Worm (Caenorhabditis elegans) whole organism, young adult: Measurements from ENCODE around the gene emb-30.
A peak's percentile ranks its signal among the peaks of the same experiment; 100 is the strongest.

Source experiments
- F23B12.7 ChIP-seq: sonication (generic microtip); optimal IDR thresholded peaks from 2 replicates; lab custom pipeline; 2017; ENCODE audit warnings: missing genetic modification characterization, mild to moderate bottlenecking, missing compliant biosample characterization, antibody characterized with exemption, moderate library complexity; ENCODE audit not compliant: insufficient read depth
- F57A8.1 ChIP-seq: fragments of 200-800 bp; sonication (Bioruptor generic); optimal IDR thresholded peaks from 2 replicates; lab custom pipeline; 2018; ENCODE audit warnings: mild to moderate bottlenecking, missing genetic modification characterization, moderate library complexity, missing compliant biosample characterization
- Y53F4B.3 ChIP-seq: fragments of 200-800 bp; sonication (Bioruptor generic); IDR thresholded peaks from 2 replicates; pipeline ENCODE4 v1.3.6; 2022; ENCODE audit warnings: missing genetic modification reagents, missing genetic modification characterization, missing compliant biosample characterization
- Y95B8A.8 ChIP-seq: fragments of 200-800 bp; sonication (Bioruptor generic); IDR thresholded peaks from 2 replicates; pipeline ENCODE4 v1.3.6; 2022; ENCODE audit warnings: missing genetic modification reagents, missing genetic modification characterization, missing compliant biosample characterization
- ZK185.1 ChIP-seq: sonication (generic microtip); optimal IDR thresholded peaks from 2 replicates; lab custom pipeline; 2016; ENCODE audit warnings: mild to moderate bottlenecking, missing genetic modification characterization, missing compliant biosample characterization; ENCODE audit not compliant: poor library complexity, severe bottlenecking
- attf-5 ChIP-seq: fragments of 200-800 bp; sonication (Bioruptor generic); optimal IDR thresholded peaks from 2 replicates; lab custom pipeline; 2018; ENCODE audit warnings: mild to moderate bottlenecking, missing genetic modification characterization, missing compliant biosample characterization
- attf-6 ChIP-seq: fragments of 200-800 bp; sonication (Bioruptor generic); IDR thresholded peaks from 2 replicates; pipeline ENCODE4 v1.3.6; 2022; ENCODE audit warnings: missing genetic modification reagents, missing genetic modification characterization, missing compliant biosample characterization
- bed-2 ChIP-seq: fragments of 200-800 bp; sonication (Bioruptor generic); IDR thresholded peaks from 2 replicates; pipeline ENCODE4 v1.3.6; 2022; ENCODE audit warnings: missing genetic modification reagents, missing genetic modification characterization, missing compliant biosample characterization
- ccch-3 ChIP-seq: fragments of 200-800 bp; sonication (Bioruptor generic); optimal IDR thresholded peaks from 2 replicates; lab custom pipeline; 2018; ENCODE audit warnings: mild to moderate bottlenecking, missing genetic modification characterization, missing compliant biosample characterization
- ceh-27 ChIP-seq: fragments of 200-800 bp; sonication (Bioruptor generic); optimal IDR thresholded peaks from 2 replicates; lab custom pipeline; 2018; ENCODE audit warnings: mild to moderate bottlenecking, missing genetic modification characterization, moderate library complexity, missing compliant biosample characterization
- ceh-58 ChIP-seq: fragments of 200-800 bp; sonication (Bioruptor generic); IDR thresholded peaks from 2 replicates; pipeline ENCODE4 v1.3.6; 2022; ENCODE audit warnings: missing genetic modification characterization, missing compliant biosample characterization
- ceh-79 ChIP-seq: sonication (generic microtip); optimal IDR thresholded peaks from 2 replicates; lab custom pipeline; 2017; ENCODE audit warnings: mild to moderate bottlenecking, missing genetic modification characterization, missing compliant biosample characterization
- hsf-1 ChIP-seq: fragments of 200-800 bp; sonication (Bioruptor generic); IDR thresholded peaks from 2 replicates; pipeline ENCODE4 v1.3.6; 2022; ENCODE audit warnings: missing genetic modification reagents, missing genetic modification characterization, missing compliant biosample characterization
- lin-35 ChIP-seq, 3 experiments: fragments of 150-350 bp in 2 of 3; sonication (generic microtip) in 1 of 3; optimal IDR thresholded peaks; 2 replicates each; lab custom pipeline; 2014 to 2018; ENCODE audit warnings: missing biosample characterization in 3 of 3, missing genetic modification characterization in 3 of 3, missing genetic modification reagents in 3 of 3
- lsl-1 ChIP-seq: fragments of 200-800 bp; sonication (Bioruptor generic); optimal IDR thresholded peaks from 2 replicates; lab custom pipeline; 2018; ENCODE audit warnings: mild to moderate bottlenecking, missing genetic modification characterization, moderate library complexity, missing compliant biosample characterization
- madf-10 ChIP-seq: sonication (generic microtip); optimal IDR thresholded peaks from 2 replicates; lab custom pipeline; 2016; ENCODE audit warnings: mild to moderate bottlenecking, missing genetic modification characterization, missing compliant biosample characterization
- madf-8 ChIP-seq: fragments of 200-800 bp; sonication (Bioruptor generic); conservative IDR thresholded peaks from 2 replicates; pipeline ENCODE4 v1.3.6; 2022; ENCODE audit warnings: missing genetic modification reagents, missing genetic modification characterization, missing compliant biosample characterization
- mcd-1 ChIP-seq: fragments of 200-800 bp; sonication (Bioruptor generic); IDR thresholded peaks from 2 replicates; pipeline ENCODE4 v1.3.6; 2022; ENCODE audit warnings: missing genetic modification reagents, missing genetic modification characterization, missing compliant biosample characterization
- mel-28 ChIP-seq: sonication (generic microtip); optimal IDR thresholded peaks from 2 replicates; lab custom pipeline; 2016; ENCODE audit warnings: borderline replicate concordance, mild to moderate bottlenecking, missing genetic modification characterization, missing compliant biosample characterization
- nfya-1 ChIP-seq: sonication (generic microtip); optimal IDR thresholded peaks from 2 replicates; lab custom pipeline; 2017; ENCODE audit warnings: antibody characterized with exemption, missing compliant biosample characterization, missing genetic modification characterization, borderline replicate concordance; ENCODE audit not compliant: insufficient read depth
- nfya-2 ChIP-seq: fragments of 200-800 bp; sonication (Bioruptor generic); IDR thresholded peaks from 2 replicates; pipeline ENCODE4 v1.3.6; 2022; ENCODE audit warnings: missing genetic modification reagents, missing genetic modification characterization, missing compliant biosample characterization
- nhr-27 ChIP-seq: fragments of 200-800 bp; sonication (Bioruptor generic); optimal IDR thresholded peaks from 2 replicates; lab custom pipeline; 2018; ENCODE audit warnings: mild to moderate bottlenecking, missing genetic modification characterization, moderate library complexity, missing compliant biosample characterization
- nhr-80 ChIP-seq: sonication (generic microtip); optimal IDR thresholded peaks from 2 replicates; lab custom pipeline; 2016; ENCODE audit warnings: missing genetic modification characterization, missing compliant biosample characterization
- sdz-38 ChIP-seq: sonication (generic microtip); optimal IDR thresholded peaks from 2 replicates; lab custom pipeline; 2016; ENCODE audit warnings: missing genotype, missing genetic modification characterization, missing compliant biosample characterization
- sea-2 ChIP-seq: fragments of 200-800 bp; sonication (Bioruptor generic); IDR thresholded peaks from 2 replicates; pipeline ENCODE4 v1.3.6; 2022; ENCODE audit warnings: missing genetic modification characterization, missing compliant biosample characterization
- snpc-3.4 ChIP-seq: sonication (generic microtip); optimal IDR thresholded peaks from 2 replicates; lab custom pipeline; 2017; ENCODE audit warnings: missing genetic modification characterization, mild to moderate bottlenecking, missing compliant biosample characterization, antibody characterized with exemption, moderate library complexity, missing genotype, missing genetic modification reagents
- somi-1 ChIP-seq: fragments of 200-800 bp; sonication (Bioruptor generic); optimal IDR thresholded peaks from 2 replicates; lab custom pipeline; 2018; ENCODE audit warnings: mild to moderate bottlenecking, missing genetic modification characterization, missing compliant biosample characterization
- tbp1 ChIP-seq: fragments of 200-800 bp; sonication (Bioruptor generic); optimal IDR thresholded peaks from 2 replicates; lab custom pipeline; 2018; ENCODE audit warnings: mild to moderate bottlenecking, missing genetic modification characterization, missing compliant biosample characterization
- tbx-9 ChIP-seq: sonication (generic microtip); optimal IDR thresholded peaks from 2 replicates; lab custom pipeline; 2016; ENCODE audit warnings: borderline replicate concordance, missing genetic modification characterization, inconsistent platforms, missing compliant biosample characterization
- tlf-1 ChIP-seq: fragments of 200-800 bp; sonication (Bioruptor generic); optimal IDR thresholded peaks from 2 replicates; lab custom pipeline; 2018; ENCODE audit warnings: mild to moderate bottlenecking, missing genetic modification characterization, missing compliant biosample characterization
- zfh-2 ChIP-seq: fragments of 200-800 bp; sonication (Bioruptor generic); conservative IDR thresholded peaks from 2 replicates; pipeline ENCODE4 v1.3.6; 2022; ENCODE audit warnings: missing genetic modification reagents, missing genetic modification characterization, missing compliant biosample characterization
- ztf-22 ChIP-seq: fragments of 200-800 bp; sonication (Bioruptor generic); optimal IDR thresholded peaks from 2 replicates; lab custom pipeline; 2018; ENCODE audit warnings: mild to moderate bottlenecking, missing genetic modification characterization, moderate library complexity, missing compliant biosample characterization
- ztf-3 ChIP-seq: fragments of 200-800 bp; sonication (Bioruptor generic); optimal IDR thresholded peaks from 2 replicates; lab custom pipeline; 2018; ENCODE audit warnings: mild to moderate bottlenecking, missing genetic modification characterization, missing compliant biosample characterization

emb-30 gene

DNA sequence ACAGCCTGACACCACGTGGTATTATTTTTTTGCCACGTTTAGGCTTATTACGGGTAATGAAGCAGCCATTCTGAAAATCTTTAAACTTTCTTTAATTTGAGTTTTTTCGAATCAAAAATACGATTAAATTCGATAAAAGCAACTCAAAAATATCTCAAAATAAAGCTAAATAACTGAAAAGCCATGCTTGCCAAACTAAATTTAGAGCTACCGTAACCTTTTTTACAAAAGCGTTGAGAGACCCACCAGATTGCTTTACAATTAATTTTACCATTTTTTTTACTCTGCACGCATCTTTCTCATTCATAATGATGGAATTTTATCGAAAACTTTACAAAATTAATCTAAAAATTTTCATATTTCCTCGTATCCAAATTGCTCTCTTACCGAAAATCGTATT is 46.8 kb upstream of the emb-30 start:
- no peak for TF ChIP-seq ceh-58 (GFP tag; lab: Robert Waterston, UW)
- TF ChIP-seq madf-8 (GFP tag; lab: Robert Waterston, UW) = peak; percentile 73
- TF ChIP-seq ztf-22 (GFP tag; lab: Kevin White, UChicago) = no peak
- no peak for TF ChIP-seq sea-2 (GFP tag; lab: Robert Waterston, UW)
- peak; percentile 70 for TF ChIP-seq lsl-1 (GFP tag; lab: Kevin White, UChicago)
- no peak for TF ChIP-seq bed-2
- TF ChIP-seq, all 124 proteins: peak for 2

- TF ChIP-seq nhr-80 (peak; percentile 55), sea-2 (GFP tag; lab: Robert Waterston, UW) (no peak)
- TF ChIP-seq, all 124 proteins: peak for 1
Measured at ce11 chrIII:9487454-9487853, 46.2 kb upstream of the emb-30 start.

ce11 chrIII:9485373-9485772 is 44.1 kb upstream of the emb-30 start, which contains the start of gene bre-3:
bre-3 (minus strand) TSS chrIII:9485473.
- TF ChIP-seq nfya-1 (tag; lab: Kevin White, UChicago) = no peak
- TF ChIP-seq tbx-9 (tag; lab: Kevin White, UChicago) = no peak
- TF ChIP-seq nhr-27 (tag; lab: Kevin White, UChicago) = no peak
- no peak for TF ChIP-seq nfya-2 (GFP tag; lab: Robert Waterston, UW)
- TF ChIP-seq ZK185.1 (tag; lab: Kevin White, UChicago) = no peak
- no peak for TF ChIP-seq ccch-3 (GFP tag; lab: Kevin White, UChicago)
- no peak for TF ChIP-seq snpc-3.4 (tag; lab: Kevin White, UChicago)
- no peak for TF ChIP-seq ceh-79 (tag; lab: Kevin White, UChicago)
- no peak for TF ChIP-seq Y53F4B.3 (GFP tag; lab: Robert Waterston, UW)
- TF ChIP-seq F57A8.1 (GFP tag; lab: Kevin White, UChicago) = no peak
- no peak for TF ChIP-seq sea-2 (GFP tag; lab: Robert Waterston, UW)
- no peak for TF ChIP-seq madf-10
- TF ChIP-seq, all 124 proteins: peak for 0

- no peak for TF ChIP-seq tlf-1 (GFP tag; lab: Kevin White, UChicago)
- TF ChIP-seq ceh-27 (GFP tag; lab: Kevin White, UChicago) = peak; percentile 20
- no peak for TF ChIP-seq ztf-3 (GFP tag; lab: Kevin White, UChicago)
- no peak for TF ChIP-seq somi-1 (GFP tag; lab: Kevin White, UChicago)
- 0 out of 2 replicates have a peak, but pooled peaks have one; percentile 25 for TF ChIP-seq mcd-1 (GFP tag; lab: Robert Waterston, UW)
- TF ChIP-seq lin-35 (GFP tag; optimal IDR thresholded peaks at IDR 0.05; lab: Kevin White, UChicago) = peak in 1 of 3 experiments; percentile 19
- TF ChIP-seq Y95B8A.8 (GFP tag; lab: Robert Waterston, UW) = no peak
Measured at ce11 chrIII:9483716-9484115, 42.5 kb upstream of the emb-30 start.

DNA sequence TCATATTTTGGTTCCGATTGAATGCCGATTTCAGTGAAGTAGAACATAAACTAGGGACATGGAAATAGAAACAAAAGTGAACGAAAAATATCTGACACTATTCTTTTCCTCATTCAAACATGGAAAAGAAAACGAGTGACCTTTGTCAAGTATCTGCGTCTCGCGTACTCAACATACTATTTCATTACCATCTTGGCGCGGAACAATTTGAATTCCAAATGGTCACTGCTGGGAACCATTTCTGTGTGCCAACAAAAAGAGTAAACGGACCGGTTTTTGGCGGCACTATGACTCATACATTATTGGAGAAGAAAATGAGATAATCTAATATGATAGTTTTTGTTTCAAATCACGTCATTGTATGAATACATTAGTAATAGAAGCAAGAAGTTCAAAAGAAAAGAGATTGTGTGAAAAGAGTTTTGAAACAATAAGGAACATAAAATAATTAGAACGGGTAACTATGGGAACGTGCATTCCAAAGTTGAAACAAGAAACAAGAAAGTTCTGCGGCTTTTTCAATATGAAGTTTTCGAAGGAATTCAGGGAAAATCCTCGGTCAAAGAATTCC is 41.2 kb upstream of the emb-30 start:
- TF ChIP-seq F23B12.7 (tag; lab: Kevin White, UChicago) (no peak), mel-28 (tag; lab: Kevin White, UChicago) (no peak), nfya-1 (tag; lab: Kevin White, UChicago) (no peak), tbp1 (GFP tag; lab: Kevin White, UChicago) (no peak), zfh-2 (GFP tag; lab: Robert Waterston, UW) (no peak), sdz-38 (tag; lab: Kevin White, UChicago) (no peak), attf-5 (GFP tag; lab: Kevin White, UChicago) (no peak), attf-6 (no peak), hsf-1 (GFP tag; lab: Robert Waterston, UW) (no peak), mcd-1 (GFP tag; lab: Robert Waterston, UW) (no peak)
